Fruit fly (Drosophila melanogaster) whole organism, embryonic: ENCODE measurements around the gene Mal-B2.

ENCODE experiments used
- Asciz ChIP-seq: fragments of 200-800 bp; sonication (Bioruptor generic); optimal IDR thresholded peaks from 2 replicates; lab custom pipeline; 2017; ENCODE audit warnings: missing biosample characterization, mild to moderate bottlenecking, missing genetic modification characterization, missing genetic modification reagents
- Atf3 ChIP-seq: fragments of 200-800 bp; sonication (Bioruptor generic); optimal IDR thresholded peaks from 3 replicates; lab custom pipeline; 2016; ENCODE audit warnings: missing biosample characterization, missing genetic modification characterization
- CG10209 ChIP-seq: fragments of 200-800 bp; sonication (Bioruptor generic); optimal IDR thresholded peaks from 3 replicates; lab custom pipeline; 2017; ENCODE audit warnings: missing biosample characterization, mild to moderate bottlenecking, missing genetic modification characterization, missing genetic modification reagents
- CG11504 ChIP-seq: fragments of 200-800 bp; sonication (Bioruptor generic); optimal IDR thresholded peaks from 3 replicates; lab custom pipeline; 2019; ENCODE audit warnings: missing biosample characterization, mild to moderate bottlenecking, missing genetic modification characterization, moderate library complexity
- CG12299 ChIP-seq: fragments of 200-800 bp; sonication (Bioruptor generic); optimal IDR thresholded peaks from 2 replicates; lab custom pipeline; 2018; ENCODE audit warnings: missing biosample characterization, mild to moderate bottlenecking, missing genetic modification characterization
- CG13123 ChIP-seq: fragments of 200-800 bp; sonication (Bioruptor generic); optimal IDR thresholded peaks from 2 replicates; lab custom pipeline; 2016; ENCODE audit warnings: missing biosample characterization, missing genetic modification characterization
- CG13287 ChIP-seq: fragments of 200-800 bp; sonication (Bioruptor generic); IDR thresholded peaks from 2 replicates; pipeline ENCODE4 v1.3.6; 2022; ENCODE audit warnings: missing biosample characterization, missing genetic modification characterization; ENCODE audit not compliant: partially characterized antibody
- CG14441 ChIP-seq: fragments of 200-800 bp; sonication (Bioruptor generic); IDR thresholded peaks from 2 replicates; pipeline ENCODE4 v1.3.6; 2022; ENCODE audit warnings: missing biosample characterization, missing genetic modification characterization
- CG14860 ChIP-seq: fragments of 200-800 bp; sonication (Bioruptor generic); IDR thresholded peaks from 3 replicates; pipeline ENCODE4 v1.3.6; 2022; ENCODE audit warnings: missing biosample characterization, missing genetic modification characterization; ENCODE audit not compliant: partially characterized antibody
- CG15479 ChIP-seq: fragments of 200-800 bp; sonication (Bioruptor generic); optimal IDR thresholded peaks from 3 replicates; lab custom pipeline; 2019; ENCODE audit warnings: missing biosample characterization, mild to moderate bottlenecking, missing genetic modification characterization, moderate library complexity
- CG1602 ChIP-seq: fragments of 200-800 bp; sonication (Bioruptor generic); optimal IDR thresholded peaks from 3 replicates; lab custom pipeline; 2016; ENCODE audit warnings: missing biosample characterization, missing genetic modification characterization
- CG16779 ChIP-seq: fragments of 200-800 bp; sonication (Bioruptor generic); IDR thresholded peaks from 2 replicates; pipeline ENCODE4 v1.3.6; 2022; ENCODE audit warnings: missing biosample characterization, missing genetic modification characterization
- CG16863 ChIP-seq: fragments of 200-800 bp; sonication (Bioruptor generic); optimal IDR thresholded peaks from 3 replicates; lab custom pipeline; 2016; ENCODE audit warnings: missing biosample characterization, missing genetic modification characterization
- CG17802 ChIP-seq: fragments of 200-800 bp; sonication (Bioruptor generic); optimal IDR thresholded peaks from 2 replicates; lab custom pipeline; 2018; ENCODE audit warnings: missing biosample characterization, mild to moderate bottlenecking, missing genetic modification characterization, moderate library complexity
- CG3838 ChIP-seq: fragments of 200-800 bp; sonication (Bioruptor generic); optimal IDR thresholded peaks from 3 replicates; lab custom pipeline; 2016; ENCODE audit warnings: missing biosample characterization, missing genetic modification characterization
- CG3995 ChIP-seq: fragments of 200-800 bp; sonication (Bioruptor generic); optimal IDR thresholded peaks from 3 replicates; lab custom pipeline; 2016; ENCODE audit warnings: missing biosample characterization, missing genetic modification characterization
- CG4617 ChIP-seq: fragments of 200-800 bp; sonication (Bioruptor generic); optimal IDR thresholded peaks from 3 replicates; lab custom pipeline; 2016; ENCODE audit warnings: missing biosample characterization, missing genetic modification characterization, borderline replicate concordance
- CG4730 ChIP-seq: fragments of 200-800 bp; sonication (Bioruptor generic); IDR thresholded peaks from 2 replicates; pipeline ENCODE4 v1.3.6; 2022; ENCODE audit warnings: missing biosample characterization, missing genetic modification characterization
- CG6791 ChIP-seq: fragments of 200-800 bp; sonication (Bioruptor generic); IDR thresholded peaks from 3 replicates; pipeline ENCODE4 v1.3.6; 2022; ENCODE audit warnings: missing biosample characterization, missing genetic modification characterization; ENCODE audit not compliant: partially characterized antibody
- CG6854 ChIP-seq: fragments of 200-800 bp; sonication (Bioruptor generic); optimal IDR thresholded peaks from 3 replicates; lab custom pipeline; 2017; ENCODE audit warnings: missing biosample characterization, mild to moderate bottlenecking, missing genetic modification characterization
- CG8924 ChIP-seq: fragments of 200-800 bp; optimal IDR thresholded peaks from 3 replicates; lab custom pipeline; 2019; ENCODE audit warnings: missing biosample characterization, mild to moderate bottlenecking, missing genetic modification characterization, moderate library complexity
- CG9215 ChIP-seq: fragments of 200-800 bp; sonication (Bioruptor generic); IDR thresholded peaks from 2 replicates; pipeline ENCODE4 v1.3.6; 2022; ENCODE audit warnings: missing biosample characterization, missing genetic modification characterization
- CG9797 ChIP-seq: fragments of 200-800 bp; sonication (Bioruptor generic); optimal IDR thresholded peaks from 3 replicates; lab custom pipeline; 2018; ENCODE audit warnings: missing biosample characterization, mild to moderate bottlenecking, missing genetic modification characterization
- CG9932 ChIP-seq: fragments of 200-800 bp; sonication (Bioruptor generic); IDR thresholded peaks from 2 replicates; pipeline ENCODE4 v1.3.6; 2022; ENCODE audit warnings: missing biosample characterization, missing genetic modification characterization
- CrebB ChIP-seq: fragments of 200-800 bp; sonication (Bioruptor generic); optimal IDR thresholded peaks from 3 replicates; lab custom pipeline; 2018; ENCODE audit warnings: missing biosample characterization, mild to moderate bottlenecking, missing genetic modification characterization
- Dref ChIP-seq: fragments of 200-800 bp; sonication (Bioruptor generic); IDR thresholded peaks from 2 replicates; pipeline ENCODE4 v1.3.6; 2022; ENCODE audit warnings: missing biosample characterization, missing genetic modification characterization
- HLH3B ChIP-seq: fragments of 200-800 bp; sonication (Bioruptor generic); IDR thresholded peaks from 2 replicates; pipeline ENCODE4 v1.3.6; 2022; ENCODE audit warnings: missing biosample characterization, missing genetic modification characterization
- HLH4C ChIP-seq: fragments of 200-800 bp; sonication (Bioruptor generic); IDR thresholded peaks from 3 replicates; pipeline ENCODE4 v1.3.6; 2022; ENCODE audit warnings: missing biosample characterization, missing genetic modification characterization; ENCODE audit not compliant: partially characterized antibody
- Hr39 ChIP-seq: fragments of >200 bp; optimal IDR thresholded peaks from 2 replicates; lab custom pipeline; 2017
- Lpt ChIP-seq: fragments of >200 bp; optimal IDR thresholded peaks from 2 replicates; lab custom pipeline; 2018; ENCODE audit warnings: missing biosample characterization, missing genetic modification characterization
- NC2α ChIP-seq: fragments of 200-800 bp; sonication (Bioruptor generic); optimal IDR thresholded peaks from 2 replicates; lab custom pipeline; 2016; ENCODE audit warnings: missing biosample characterization, missing genetic modification characterization
- NFAT ChIP-seq: fragments of 200-800 bp; sonication (Bioruptor generic); IDR thresholded peaks from 2 replicates; pipeline ENCODE4 v1.3.6; 2022; ENCODE audit warnings: missing biosample characterization, missing genetic modification characterization
- Ptx1 ChIP-seq: fragments of 200-800 bp; sonication (Bioruptor generic); IDR thresholded peaks from 2 replicates; pipeline ENCODE4 v1.3.6; 2022; ENCODE audit warnings: missing biosample characterization, missing genetic modification characterization
- Sox102F ChIP-seq: fragments of 200-800 bp; sonication (Bioruptor generic); optimal IDR thresholded peaks from 2 replicates; lab custom pipeline; 2018; ENCODE audit warnings: missing biosample characterization, mild to moderate bottlenecking, missing genetic modification characterization, moderate library complexity
- Xbp1 ChIP-seq: fragments of 200-800 bp; sonication (Bioruptor generic); optimal IDR thresholded peaks from 3 replicates; lab custom pipeline; 2016; ENCODE audit warnings: missing biosample characterization, mild to moderate bottlenecking, missing genetic modification characterization
- ci ChIP-seq: fragments of 200-800 bp; sonication (Bioruptor generic); IDR thresholded peaks from 3 replicates; pipeline ENCODE4 v1.3.6; 2022; ENCODE audit warnings: missing biosample characterization, missing genetic modification characterization
- disco-r ChIP-seq: fragments of 200-800 bp; sonication (Bioruptor generic); optimal IDR thresholded peaks from 2 replicates; lab custom pipeline; 2016; ENCODE audit warnings: missing biosample characterization, missing genetic modification characterization
- eve ChIP-seq, 2 experiments: fragments of >200 bp; optimal IDR thresholded peaks; 2 replicates each; lab custom pipeline; 2017; ENCODE audit warnings: missing biosample characterization in 2 of 2, missing genetic modification characterization in 2 of 2
- fru ChIP-seq: fragments of >200 bp; optimal IDR thresholded peaks from 2 replicates; lab custom pipeline; 2017
- fu2 ChIP-seq: fragments of 200-800 bp; sonication (Bioruptor generic); optimal IDR thresholded peaks from 2 replicates; lab custom pipeline; 2016; ENCODE audit warnings: missing biosample characterization, missing genetic modification characterization
- gsb-n ChIP-seq: fragments of 200-800 bp; sonication (Bioruptor generic); optimal IDR thresholded peaks from 3 replicates; lab custom pipeline; 2018; ENCODE audit warnings: missing biosample characterization, mild to moderate bottlenecking, missing genetic modification characterization
- hb ChIP-seq: fragments of 200-800 bp; sonication (Bioruptor generic); IDR thresholded peaks from 3 replicates; pipeline ENCODE4 v1.3.6; 2022; ENCODE audit warnings: missing biosample characterization, missing genetic modification characterization; ENCODE audit not compliant: partially characterized antibody
- her ChIP-seq: fragments of 200-800 bp; sonication (Bioruptor generic); optimal IDR thresholded peaks from 2 replicates; lab custom pipeline; 2016; ENCODE audit warnings: missing biosample characterization, missing genetic modification characterization
- nmo ChIP-seq: fragments of 200-800 bp; sonication (Bioruptor generic); optimal IDR thresholded peaks from 2 replicates; lab custom pipeline; 2018; ENCODE audit warnings: missing biosample characterization, mild to moderate bottlenecking, missing genetic modification characterization, moderate library complexity
- pb ChIP-seq: fragments of 200-800 bp; sonication (Bioruptor generic); optimal IDR thresholded peaks from 3 replicates; lab custom pipeline; 2016; ENCODE audit warnings: missing biosample characterization, missing genetic modification characterization
- pita ChIP-seq: fragments of 200-800 bp; sonication (Bioruptor generic); optimal IDR thresholded peaks from 2 replicates; lab custom pipeline; 2017; ENCODE audit warnings: missing biosample characterization, mild to moderate bottlenecking, missing genetic modification characterization
- pzg ChIP-seq: fragments of 200-800 bp; sonication (Bioruptor generic); optimal IDR thresholded peaks from 3 replicates; lab custom pipeline; 2018; ENCODE audit warnings: missing biosample characterization, mild to moderate bottlenecking, missing genetic modification characterization, moderate library complexity
- ro ChIP-seq: fragments of 200-800 bp; sonication (Bioruptor generic); IDR thresholded peaks from 2 replicates; pipeline ENCODE4 v1.3.6; 2022; ENCODE audit warnings: missing biosample characterization, missing genetic modification characterization
- ssp ChIP-seq: fragments of 200-800 bp; sonication (Bioruptor generic); IDR thresholded peaks from 2 replicates; pipeline ENCODE4 v1.3.6; 2022; ENCODE audit warnings: missing biosample characterization, missing genetic modification characterization
- tap ChIP-seq: fragments of 200-800 bp; optimal IDR thresholded peaks from 3 replicates; lab custom pipeline; 2019; ENCODE audit warnings: missing biosample characterization, mild to moderate bottlenecking, missing genetic modification characterization, moderate library complexity
- tio ChIP-seq: fragments of 200-800 bp; sonication (Bioruptor generic); optimal IDR thresholded peaks from 2 replicates; lab custom pipeline; 2017; ENCODE audit warnings: missing biosample characterization, missing genetic modification characterization, inconsistent platforms
- trh ChIP-seq: fragments of 200-800 bp; sonication (Bioruptor generic); optimal IDR thresholded peaks from 2 replicates; lab custom pipeline; 2016; ENCODE audit warnings: missing biosample characterization, missing genetic modification characterization

The Mal-B2 gene

dm6 chr2L:11807697-11808226 is 42.0 kb upstream of the Mal-B2 start (continued):
- no peak for TF ChIP-seq CG12299 (tag; lab: Kevin White, UChicago)
- TF ChIP-seq HLH3B (GFP tag; lab: Robert Waterston, UW): no peak
- peak; percentile 80 for TF ChIP-seq ci (GFP tag; lab: Robert Waterston, UW)
- no peak for TF ChIP-seq CG11504
- no peak for TF ChIP-seq CG1602 (GFP tag; lab: Kevin White, UChicago)
- TF ChIP-seq HLH4C: peak; percentile 14; the same call in 1 of the 3 replicates
- TF ChIP-seq fru (lab: Kevin White, UChicago): no peak
- peak; percentile 46 for TF ChIP-seq CG16863
- no peak for TF ChIP-seq CG9797 (GFP tag; lab: Kevin White, UChicago)
- no peak for TF ChIP-seq CG6854
- TF ChIP-seq nmo (GFP tag; lab: Kevin White, UChicago): no peak
- no peak for TF ChIP-seq eve (GFP tag; optimal IDR thresholded peaks at IDR 0.05; lab: Kevin White, UChicago)
- TF ChIP-seq tap (tag; lab: Kevin White, UChicago): peak; percentile 1
- no peak for TF ChIP-seq Atf3 (GFP tag; lab: Kevin White, UChicago)
- TF ChIP-seq pzg (GFP tag; lab: Kevin White, UChicago): peak; percentile 25
- peak; percentile 85 for TF ChIP-seq CG16779 (GFP tag; lab: Robert Waterston, UW)
- TF ChIP-seq gsb-n: peak; percentile 22
- peak; percentile 20 for TF ChIP-seq NC2α (GFP tag; lab: Kevin White, UChicago)
- peak; percentile 7 for TF ChIP-seq CrebB
- no peak for TF ChIP-seq CG4730 (GFP tag; lab: Robert Waterston, UW)
- no peak for TF ChIP-seq ro (GFP tag; lab: Robert Waterston, UW)
- no peak for TF ChIP-seq hb (GFP tag; lab: Robert Waterston, UW)
- TF ChIP-seq NFAT (GFP tag; lab: Robert Waterston, UW): peak; percentile 68
- no peak for TF ChIP-seq CG17802 (tag; lab: Kevin White, UChicago)
- 0 out of 2 replicates have a peak, but pooled peaks have one; percentile 38 for TF ChIP-seq CG13287
- TF ChIP-seq disco-r (GFP tag; lab: Kevin White, UChicago): no peak
- TF ChIP-seq ssp (GFP tag; lab: Robert Waterston, UW): no peak
- 0 out of 2 replicates have a peak, but pooled peaks have one; percentile 23 for TF ChIP-seq Dref (GFP tag; lab: Robert Waterston, UW)
- TF ChIP-seq CG3995 (GFP tag; lab: Kevin White, UChicago): no peak
- TF ChIP-seq fu2 (GFP tag; lab: Kevin White, UChicago): no peak
- no peak for TF ChIP-seq CG14441 (GFP tag; lab: Robert Waterston, UW)
- TF ChIP-seq CG10209 (GFP tag; lab: Kevin White, UChicago): no peak
- TF ChIP-seq trh (GFP tag; lab: Kevin White, UChicago): no peak
- TF ChIP-seq CG13123 (GFP tag; lab: Kevin White, UChicago): no peak
- no peak for TF ChIP-seq CG3838 (GFP tag; lab: Kevin White, UChicago)
- TF ChIP-seq Ptx1: no peak
- TF ChIP-seq CG9932 (GFP tag; lab: Robert Waterston, UW): 0 out of 2 replicates have a peak, but pooled peaks have one; percentile 8
- peak; percentile 26 for TF ChIP-seq CG15479 (GFP tag; lab: Kevin White, UChicago)
- peak; percentile 14 for TF ChIP-seq CG8924 (tag; lab: Kevin White, UChicago)
- no peak for TF ChIP-seq Sox102F (GFP tag; lab: Kevin White, UChicago)
- no peak for TF ChIP-seq Asciz (GFP tag; lab: Kevin White, UChicago)
- no peak for TF ChIP-seq tio
- TF ChIP-seq Hr39: no peak
- peak; percentile 34 for TF ChIP-seq her
- TF ChIP-seq pb (GFP tag; lab: Kevin White, UChicago): peak; percentile 53
- no peak for TF ChIP-seq Lpt
- no peak for TF ChIP-seq pita (GFP tag; lab: Kevin White, UChicago)
- no peak for TF ChIP-seq CG14860 (GFP tag; lab: Robert Waterston, UW)
- TF ChIP-seq CG4617 (GFP tag; lab: Kevin White, UChicago): no peak
- peak; percentile 60; the same call in 1 of the 3 replicates for TF ChIP-seq CG6791 (GFP tag; lab: Robert Waterston, UW)
- TF ChIP-seq CG9215 (GFP tag; lab: Robert Waterston, UW): no peak
- TF ChIP-seq Xbp1 (GFP tag; lab: Kevin White, UChicago): no peak
